Fruit fly (Drosophila melanogaster) whole organism, embryonic: ENCODE data around the gene Npc2f.

Source experiments
- Atf3 ChIP-seq: fragments of 200-800 bp; sonication (Bioruptor generic); optimal IDR thresholded peaks from 3 replicates; lab custom pipeline; 2016; ENCODE audit warnings: missing biosample characterization, missing genetic modification characterization
- B-H1 ChIP-seq: fragments of 200-800 bp; sonication (Bioruptor generic); IDR thresholded peaks from 3 replicates; pipeline ENCODE4 v1.3.6; 2022; ENCODE audit warnings: missing biosample characterization, missing genetic modification characterization
- Bdp1 ChIP-seq: fragments of 200-800 bp; sonication (Bioruptor generic); optimal IDR thresholded peaks from 3 replicates; lab custom pipeline; 2016; ENCODE audit warnings: missing biosample characterization, missing genetic modification characterization
- CG10267 ChIP-seq: fragments of 200-800 bp; sonication (Bioruptor generic); optimal IDR thresholded peaks from 2 replicates; lab custom pipeline; 2018; ENCODE audit warnings: missing biosample characterization, mild to moderate bottlenecking, missing genetic modification characterization, moderate library complexity
- CG12104 ChIP-seq: fragments of 200-800 bp; sonication (Bioruptor generic); optimal IDR thresholded peaks from 3 replicates; lab custom pipeline; 2016; ENCODE audit warnings: missing biosample characterization, missing genetic modification characterization
- CG1233 ChIP-seq: fragments of 200-800 bp; sonication (Bioruptor generic); optimal IDR thresholded peaks from 4 replicates; lab custom pipeline; 2018; ENCODE audit warnings: missing biosample characterization, mild to moderate bottlenecking, missing genetic modification characterization
- CG13424 ChIP-seq: fragments of 200-800 bp; sonication (Bioruptor generic); optimal IDR thresholded peaks from 2 replicates; lab custom pipeline; 2019; ENCODE audit warnings: missing biosample characterization, mild to moderate bottlenecking, missing genetic modification characterization, moderate library complexity
- CG13624 ChIP-seq: fragments of 200-800 bp; sonication (Bioruptor generic); optimal IDR thresholded peaks from 2 replicates; lab custom pipeline; 2016; ENCODE audit warnings: missing biosample characterization, missing genetic modification characterization
- CG18476 ChIP-seq: fragments of 200-800 bp; sonication (Bioruptor generic); optimal IDR thresholded peaks from 2 replicates; lab custom pipeline; 2016; ENCODE audit warnings: missing biosample characterization, mild to moderate bottlenecking, missing genetic modification characterization
- CG2678 ChIP-seq: fragments of 200-800 bp; sonication (Bioruptor generic); optimal IDR thresholded peaks from 3 replicates; lab custom pipeline; 2019; ENCODE audit warnings: missing biosample characterization, mild to moderate bottlenecking, missing genetic modification characterization, moderate library complexity
- CG31224 ChIP-seq: fragments of 200-800 bp; sonication (Bioruptor generic); IDR thresholded peaks from 2 replicates; pipeline ENCODE4 v1.3.6; 2022; ENCODE audit warnings: missing biosample characterization, missing genetic modification characterization
- CG31365 ChIP-seq: fragments of 200-800 bp; sonication (Bioruptor generic); optimal IDR thresholded peaks from 2 replicates; lab custom pipeline; 2018; ENCODE audit warnings: missing biosample characterization, mild to moderate bottlenecking, missing genetic modification characterization
- CG32532 ChIP-seq: fragments of 200-800 bp; sonication (Bioruptor generic); IDR thresholded peaks from 2 replicates; pipeline ENCODE4 v1.3.6; 2022; ENCODE audit warnings: missing biosample characterization, missing genetic modification characterization
- CG3281 ChIP-seq: fragments of 200-800 bp; sonication (Bioruptor generic); optimal IDR thresholded peaks from 3 replicates; lab custom pipeline; 2017; ENCODE audit warnings: missing biosample characterization, mild to moderate bottlenecking, missing genetic modification characterization
- CG3847 ChIP-seq: fragments of 200-800 bp; sonication (Bioruptor generic); IDR thresholded peaks from 2 replicates; pipeline ENCODE4 v1.3.6; 2022; ENCODE audit warnings: missing biosample characterization, missing genetic modification characterization
- CG4282 ChIP-seq: fragments of 200-800 bp; sonication (Bioruptor generic); optimal IDR thresholded peaks from 2 replicates; lab custom pipeline; 2016; ENCODE audit warnings: missing biosample characterization, missing genetic modification characterization
- CG4707 ChIP-seq: fragments of 200-800 bp; sonication (Bioruptor generic); optimal IDR thresholded peaks from 2 replicates; lab custom pipeline; 2018; ENCODE audit warnings: missing biosample characterization, mild to moderate bottlenecking, missing genetic modification characterization, moderate library complexity
- CG4730 ChIP-seq: fragments of 200-800 bp; sonication (Bioruptor generic); IDR thresholded peaks from 2 replicates; pipeline ENCODE4 v1.3.6; 2022; ENCODE audit warnings: missing biosample characterization, missing genetic modification characterization
- CG6654 ChIP-seq: fragments of 200-800 bp; sonication (Bioruptor generic); optimal IDR thresholded peaks from 2 replicates; lab custom pipeline; 2017; ENCODE audit warnings: missing biosample characterization, mild to moderate bottlenecking, missing genetic modification characterization
- CG7839 ChIP-seq: fragments of 200-800 bp; sonication (Bioruptor generic); optimal IDR thresholded peaks from 3 replicates; lab custom pipeline; 2018; ENCODE audit warnings: missing biosample characterization, mild to moderate bottlenecking, missing genetic modification characterization, moderate library complexity
- CG8765 ChIP-seq: fragments of 200-800 bp; sonication (Bioruptor generic); IDR thresholded peaks from 2 replicates; pipeline ENCODE4 v1.3.6; 2022; ENCODE audit warnings: missing biosample characterization, missing genetic modification characterization
- CG9437 ChIP-seq: fragments of 200-800 bp; sonication (Bioruptor generic); optimal IDR thresholded peaks from 2 replicates; lab custom pipeline; 2018; ENCODE audit warnings: missing biosample characterization, mild to moderate bottlenecking, missing genetic modification characterization
- CG9932 ChIP-seq: fragments of 200-800 bp; sonication (Bioruptor generic); IDR thresholded peaks from 2 replicates; pipeline ENCODE4 v1.3.6; 2022; ENCODE audit warnings: missing biosample characterization, missing genetic modification characterization
- CTCF ChIP-seq: fragments of 200-800 bp; sonication (Bioruptor generic); optimal IDR thresholded peaks from 2 replicates; lab custom pipeline; 2017; ENCODE audit warnings: missing biosample characterization, mild to moderate bottlenecking, missing genetic modification characterization, moderate library complexity
- Hey ChIP-seq: fragments of 200-800 bp; sonication (Bioruptor generic); optimal IDR thresholded peaks from 3 replicates; lab custom pipeline; 2018; ENCODE audit warnings: missing biosample characterization, mild to moderate bottlenecking, missing genetic modification characterization
- HmgD ChIP-seq: fragments of 200-800 bp; sonication (Bioruptor generic); optimal IDR thresholded peaks from 3 replicates; lab custom pipeline; 2016; ENCODE audit warnings: missing biosample characterization, missing genetic modification characterization
- Hmr ChIP-seq: fragments of 200-800 bp; sonication (Bioruptor generic); optimal IDR thresholded peaks from 3 replicates; lab custom pipeline; 2017; ENCODE audit warnings: mild to moderate bottlenecking, missing biosample characterization, missing genetic modification reagents, missing genetic modification characterization
- Hr78 ChIP-seq, 2 experiments: fragments of 200-800 bp in 1 of 2; fragments of >200 bp in 1 of 2; sonication (Bioruptor generic) in 1 of 2; optimal IDR thresholded peaks; 2 replicates each; lab custom pipeline; 2017 to 2019; ENCODE audit warnings: missing biosample characterization in 2 of 2, missing genetic modification characterization in 2 of 2, mild to moderate bottlenecking in 1 of 2, moderate library complexity in 1 of 2
- NfI ChIP-seq: fragments of 200-800 bp; sonication (Bioruptor generic); optimal IDR thresholded peaks from 3 replicates; lab custom pipeline; 2018; ENCODE audit warnings: missing biosample characterization, mild to moderate bottlenecking, missing genetic modification characterization, moderate library complexity
- Oli ChIP-seq: fragments of 200-800 bp; sonication (Bioruptor generic); optimal IDR thresholded peaks from 2 replicates; lab custom pipeline; 2018; ENCODE audit warnings: missing biosample characterization, mild to moderate bottlenecking, missing genetic modification characterization, moderate library complexity
- Opbp ChIP-seq: fragments of 200-800 bp; sonication (Bioruptor generic); IDR thresholded peaks from 3 replicates; pipeline ENCODE4 v1.3.6; 2022; ENCODE audit warnings: missing biosample characterization, missing genetic modification characterization; ENCODE audit not compliant: partially characterized antibody
- Taf1 ChIP-seq: fragments of 200-800 bp; sonication (Bioruptor generic); IDR thresholded peaks from 2 replicates; pipeline ENCODE4 v1.3.6; 2022; ENCODE audit warnings: missing biosample characterization, missing genetic modification characterization
- Vsx1 ChIP-seq: fragments of 200-800 bp; sonication (Bioruptor generic); optimal IDR thresholded peaks from 2 replicates; lab custom pipeline; 2017; ENCODE audit warnings: missing biosample characterization, mild to moderate bottlenecking, missing genetic modification characterization, missing genetic modification reagents
- btn ChIP-seq: fragments of 200-800 bp; sonication (Bioruptor generic); optimal IDR thresholded peaks from 2 replicates; lab custom pipeline; 2016; ENCODE audit warnings: missing biosample characterization, missing genetic modification characterization
- crc ChIP-seq: fragments of 200-800 bp; sonication (Bioruptor generic); optimal IDR thresholded peaks from 2 replicates; lab custom pipeline; 2016; ENCODE audit warnings: missing biosample characterization, missing genetic modification characterization
- emc ChIP-seq: fragments of 200-800 bp; sonication (Bioruptor generic); optimal IDR thresholded peaks from 2 replicates; lab custom pipeline; 2016; ENCODE audit warnings: missing biosample characterization, missing genetic modification characterization
- ftz-f1 ChIP-seq: fragments of 200-800 bp; sonication (Bioruptor generic); optimal IDR thresholded peaks from 2 replicates; lab custom pipeline; 2016; ENCODE audit warnings: missing biosample characterization, missing genetic modification characterization
- gcm2 ChIP-seq: fragments of 200-800 bp; sonication (Bioruptor generic); optimal IDR thresholded peaks from 2 replicates; lab custom pipeline; 2016; ENCODE audit warnings: missing biosample characterization, missing genetic modification characterization
- gfzf ChIP-seq: fragments of 200-800 bp; sonication (Bioruptor generic); optimal IDR thresholded peaks from 2 replicates; lab custom pipeline; 2016; ENCODE audit warnings: missing biosample characterization, mild to moderate bottlenecking, missing genetic modification characterization, moderate library complexity
- hbn ChIP-seq: fragments of 200-800 bp; sonication (Bioruptor generic); IDR thresholded peaks from 2 replicates; pipeline ENCODE4 v1.3.6; 2022; ENCODE audit warnings: missing biosample characterization, missing genetic modification characterization; ENCODE audit not compliant: partially characterized antibody
- ken ChIP-seq: fragments of 200-800 bp; sonication (Bioruptor generic); IDR thresholded peaks from 3 replicates; pipeline ENCODE4 v1.3.6; 2022; ENCODE audit warnings: missing biosample characterization, missing genetic modification characterization
- kni ChIP-seq: fragments of 200-800 bp; sonication (Bioruptor generic); optimal IDR thresholded peaks from 3 replicates; lab custom pipeline; 2017; ENCODE audit warnings: mild to moderate bottlenecking, missing biosample characterization, missing genetic modification reagents, missing genetic modification characterization
- oc ChIP-seq: fragments of 200-800 bp; sonication (Bioruptor generic); optimal IDR thresholded peaks from 2 replicates; lab custom pipeline; 2018; ENCODE audit warnings: missing biosample characterization, mild to moderate bottlenecking, missing genetic modification characterization, moderate library complexity
- org-1 ChIP-seq: fragments of 200-800 bp; sonication (Bioruptor generic); optimal IDR thresholded peaks from 2 replicates; lab custom pipeline; 2017; ENCODE audit warnings: missing biosample characterization, missing genetic modification characterization
- pfk ChIP-seq: fragments of 200-800 bp; sonication (Bioruptor generic); optimal IDR thresholded peaks from 2 replicates; lab custom pipeline; 2018; ENCODE audit warnings: missing biosample characterization, mild to moderate bottlenecking, missing genetic modification characterization, moderate library complexity
- sd ChIP-seq: fragments of 200-800 bp; sonication (Bioruptor generic); optimal IDR thresholded peaks from 3 replicates; lab custom pipeline; 2018; ENCODE audit warnings: missing biosample characterization, mild to moderate bottlenecking, missing genetic modification characterization, moderate library complexity
- stc ChIP-seq: fragments of 200-800 bp; sonication (Bioruptor generic); IDR thresholded peaks from 2 replicates; pipeline ENCODE4 v1.3.6; 2022; ENCODE audit warnings: missing biosample characterization, missing genetic modification characterization
- vnd ChIP-seq: fragments of 200-800 bp; sonication (Bioruptor generic); IDR thresholded peaks from 3 replicates; pipeline ENCODE4 v1.3.6; 2022; ENCODE audit warnings: missing biosample characterization, missing genetic modification characterization; ENCODE audit not compliant: partially characterized antibody

Gene Npc2f

dm6 chr3R:24099039-24100026, 38.4 kb upstream of the Npc2f start (continued):
- TF ChIP-seq CG31224 (GFP tag; lab: Robert Waterston, UW) = peak; percentile 45
- TF ChIP-seq CG12104 = peak; percentile 56
- TF ChIP-seq Opbp (GFP tag; lab: Robert Waterston, UW) = no peak
- TF ChIP-seq gfzf (GFP tag; lab: Kevin White, UChicago) = no peak
- peak; percentile 78 for TF ChIP-seq crc (GFP tag; lab: Kevin White, UChicago)
- TF ChIP-seq CG4282 (GFP tag; lab: Kevin White, UChicago) = peak; percentile 62
- TF ChIP-seq B-H1 (GFP tag; lab: Robert Waterston, UW) = peak; percentile 85
- TF ChIP-seq oc = peak; percentile 77
- TF ChIP-seq ftz-f1 (GFP tag; lab: Kevin White, UChicago) = no peak
- 0 out of 2 replicates have a peak, but pooled peaks have one; percentile 16 for TF ChIP-seq CG8765 (GFP tag; lab: Robert Waterston, UW)
- peak; percentile 59; the same call in 1 of the 2 replicates for TF ChIP-seq Taf1 (GFP tag; lab: Robert Waterston, UW)
- TF ChIP-seq emc (GFP tag; lab: Kevin White, UChicago) = peak; percentile 64
- TF ChIP-seq gcm2 (GFP tag; lab: Kevin White, UChicago) = peak; percentile 62
- TF ChIP-seq CG7839 (tag; lab: Kevin White, UChicago) = peak; percentile 85
- peak; percentile 57 for TF ChIP-seq btn (GFP tag; lab: Kevin White, UChicago)
- no peak for TF ChIP-seq pfk (GFP tag; lab: Kevin White, UChicago)
- peak; percentile 64 for TF ChIP-seq Hmr
- TF ChIP-seq Hey (tag; lab: Kevin White, UChicago) = no peak
- peak; percentile 58 for TF ChIP-seq Atf3 (GFP tag; lab: Kevin White, UChicago)
- peak; percentile 82 for TF ChIP-seq Oli
- peak; percentile 59 for TF ChIP-seq CG10267 (tag; lab: Kevin White, UChicago)
- TF ChIP-seq CG4707 (GFP tag; lab: Kevin White, UChicago) = peak; percentile 30
- TF ChIP-seq CG18476 = peak; percentile 72
- peak; percentile 76 for TF ChIP-seq CG3847 (GFP tag; lab: Robert Waterston, UW)
- TF ChIP-seq Vsx1 = peak; percentile 21
- TF ChIP-seq Hr78 (GFP tag; optimal IDR thresholded peaks at IDR 0.05; lab: Kevin White, UChicago) = peak in 1 of 2 experiments; percentile 73
- TF ChIP-seq CTCF (GFP tag; lab: Kevin White, UChicago) = no peak
- TF ChIP-seq HmgD (GFP tag; lab: Kevin White, UChicago) = no peak
- peak; percentile 28 for TF ChIP-seq sd (tag; lab: Kevin White, UChicago)
- TF ChIP-seq CG13424 (tag; lab: Kevin White, UChicago) = peak; percentile 70
- peak; percentile 84 for TF ChIP-seq CG13624 (GFP tag; lab: Kevin White, UChicago)
- peak; percentile 36 for TF ChIP-seq org-1 (GFP tag; lab: Kevin White, UChicago)
- TF ChIP-seq CG31365 (tag; lab: Kevin White, UChicago) = peak; percentile 28
- TF ChIP-seq CG9932 = peak; percentile 79
- peak; percentile 67 for TF ChIP-seq CG3281 (GFP tag; lab: Kevin White, UChicago)
- TF ChIP-seq CG32532 (GFP tag; lab: Robert Waterston, UW) = peak; percentile 88
- TF ChIP-seq CG1233 (GFP tag; lab: Kevin White, UChicago) = peak; percentile 65
- peak; percentile 26 for TF ChIP-seq CG9437 (GFP tag; lab: Kevin White, UChicago)
- peak; percentile 68; the same call in 2 of the 3 replicates for TF ChIP-seq ken (GFP tag; lab: Robert Waterston, UW)
- peak; percentile 79 for TF ChIP-seq CG2678
- peak; percentile 75 for TF ChIP-seq NfI (GFP tag; lab: Kevin White, UChicago)
- peak; percentile 71 for TF ChIP-seq Bdp1 (GFP tag; lab: Kevin White, UChicago)
- TF ChIP-seq stc (GFP tag; lab: Robert Waterston, UW) = peak; percentile 85
- no peak for TF ChIP-seq kni
- no peak for TF ChIP-seq vnd (GFP tag; lab: Robert Waterston, UW)
- no peak for TF ChIP-seq hbn
- TF ChIP-seq CG6654 (GFP tag; lab: Kevin White, UChicago) = peak; percentile 37
- peak; percentile 73 for TF ChIP-seq CG4730
